Fruit fly (Drosophila melanogaster) whole organism, embryonic: ENCODE results near the gene CG31321.

Experiments
- Abd-B ChIP-seq: fragments of 200-800 bp; sonication (Bioruptor generic); optimal IDR thresholded peaks from 2 replicates; lab custom pipeline; 2018; ENCODE audit warnings: missing biosample characterization, mild to moderate bottlenecking, missing genetic modification characterization, moderate library complexity
- Awh ChIP-seq: fragments of 200-800 bp; sonication (Bioruptor generic); IDR thresholded peaks from 2 replicates; pipeline ENCODE4, ENCODE4 v1.3.6; 2022; ENCODE audit warnings: missing biosample characterization, missing genetic modification characterization
- Bdp1 ChIP-seq: fragments of 200-800 bp; sonication (Bioruptor generic); optimal IDR thresholded peaks from 3 replicates; lab custom pipeline; 2016; ENCODE audit warnings: missing biosample characterization, missing genetic modification characterization
- Bgb ChIP-seq: fragments of 200-800 bp; sonication (Bioruptor generic); IDR thresholded peaks from 2 replicates; pipeline ENCODE4 v1.3.6; 2022; ENCODE audit warnings: missing biosample characterization, missing genetic modification characterization; ENCODE audit not compliant: partially characterized antibody
- CG17361 ChIP-seq: fragments of 200-800 bp; sonication (Bioruptor generic); IDR thresholded peaks from 3 replicates; pipeline ENCODE4 v1.3.6; 2022; ENCODE audit warnings: missing biosample characterization, missing genetic modification characterization
- CG17568 ChIP-seq: fragments of 200-800 bp; sonication (Bioruptor generic); optimal IDR thresholded peaks from 2 replicates; lab custom pipeline; 2018; ENCODE audit warnings: missing biosample characterization, mild to moderate bottlenecking, missing genetic modification characterization, moderate library complexity
- CG18599 ChIP-seq: fragments of 200-800 bp; sonication (Bioruptor generic); optimal IDR thresholded peaks from 3 replicates; lab custom pipeline; 2017; ENCODE audit warnings: missing biosample characterization, missing genetic modification characterization, mild to moderate bottlenecking, moderate library complexity, missing genetic modification reagents
- CG18619 ChIP-seq: fragments of 200-800 bp; sonication (Bioruptor generic); optimal IDR thresholded peaks from 3 replicates; lab custom pipeline; 2017; ENCODE audit warnings: missing biosample characterization, mild to moderate bottlenecking, missing genetic modification characterization
- CG30403 ChIP-seq: fragments of 200-800 bp; sonication (Bioruptor generic); optimal IDR thresholded peaks from 3 replicates; lab custom pipeline; 2016; ENCODE audit warnings: missing biosample characterization, missing genetic modification characterization
- CG3281 ChIP-seq: fragments of 200-800 bp; sonication (Bioruptor generic); optimal IDR thresholded peaks from 3 replicates; lab custom pipeline; 2017; ENCODE audit warnings: missing biosample characterization, mild to moderate bottlenecking, missing genetic modification characterization
- CG3407 ChIP-seq: fragments of 200-800 bp; sonication (Bioruptor generic); optimal IDR thresholded peaks from 2 replicates; lab custom pipeline; 2018; ENCODE audit warnings: missing biosample characterization, mild to moderate bottlenecking, missing genetic modification characterization
- CG34224 ChIP-seq: fragments of 200-800 bp; sonication (Bioruptor generic); IDR thresholded peaks from 3 replicates; pipeline ENCODE4 v1.3.6; 2022; ENCODE audit warnings: missing biosample characterization, missing genetic modification characterization; ENCODE audit not compliant: partially characterized antibody
- CG4707 ChIP-seq: fragments of 200-800 bp; sonication (Bioruptor generic); optimal IDR thresholded peaks from 2 replicates; lab custom pipeline; 2018; ENCODE audit warnings: missing biosample characterization, mild to moderate bottlenecking, missing genetic modification characterization, moderate library complexity
- CG4730 ChIP-seq: fragments of 200-800 bp; sonication (Bioruptor generic); IDR thresholded peaks from 2 replicates; pipeline ENCODE4 v1.3.6; 2022; ENCODE audit warnings: missing biosample characterization, missing genetic modification characterization
- CG7928 ChIP-seq: fragments of 200-800 bp; sonication (Bioruptor generic); optimal IDR thresholded peaks from 2 replicates; lab custom pipeline; 2017; ENCODE audit warnings: missing biosample characterization, mild to moderate bottlenecking, missing genetic modification characterization
- CG7987 ChIP-seq: fragments of 200-800 bp; sonication (Bioruptor generic); optimal IDR thresholded peaks from 2 replicates; lab custom pipeline; 2018; ENCODE audit warnings: missing biosample characterization, mild to moderate bottlenecking, missing genetic modification characterization, moderate library complexity
- CG8290 ChIP-seq, 3 experiments: fragments of 200-800 bp; sonication (Bioruptor generic); optimal IDR thresholded peaks; 2 replicates each; lab custom pipeline; 2016 to 2019; ENCODE audit warnings: missing biosample characterization in 3 of 3, missing genetic modification characterization in 3 of 3, mild to moderate bottlenecking in 2 of 3, moderate library complexity in 1 of 3
- CG8359 ChIP-seq: fragments of 200-800 bp; sonication (Bioruptor generic); optimal IDR thresholded peaks from 2 replicates; lab custom pipeline; 2017; ENCODE audit warnings: missing biosample characterization, mild to moderate bottlenecking, missing genetic modification characterization, borderline replicate concordance
- CG9727 ChIP-seq: fragments of 200-800 bp; sonication (Bioruptor generic); optimal IDR thresholded peaks from 3 replicates; lab custom pipeline; 2017; ENCODE audit warnings: missing biosample characterization, mild to moderate bottlenecking, missing genetic modification characterization
- CoRest ChIP-seq: fragments of 200-800 bp; sonication (Bioruptor generic); optimal IDR thresholded peaks from 3 replicates; lab custom pipeline; 2018; ENCODE audit warnings: missing biosample characterization, mild to moderate bottlenecking, missing genetic modification characterization, moderate library complexity
- Dfd ChIP-seq, 2 experiments: fragments of >200 bp; optimal IDR thresholded peaks; 2 replicates each; lab custom pipeline; 2017; ENCODE audit warnings: missing biosample characterization in 2 of 2, missing genetic modification characterization in 2 of 2
- HmgZ ChIP-seq: fragments of 200-800 bp; sonication (Bioruptor generic); optimal IDR thresholded peaks from 2 replicates; lab custom pipeline; 2018; ENCODE audit warnings: missing biosample characterization, mild to moderate bottlenecking, missing genetic modification characterization
- Hmr ChIP-seq: fragments of 200-800 bp; sonication (Bioruptor generic); optimal IDR thresholded peaks from 3 replicates; lab custom pipeline; 2017; ENCODE audit warnings: mild to moderate bottlenecking, missing biosample characterization, missing genetic modification reagents, missing genetic modification characterization
- Mad ChIP-seq: fragments of 200-800 bp; sonication (Bioruptor generic); optimal IDR thresholded peaks from 2 replicates; lab custom pipeline; 2016; ENCODE audit warnings: missing biosample characterization, missing genetic modification characterization
- NC2β ChIP-seq: fragments of 200-800 bp; sonication (Bioruptor generic); optimal IDR thresholded peaks from 2 replicates; lab custom pipeline; 2016; ENCODE audit warnings: missing biosample characterization, missing genetic modification characterization
- Pdp1 ChIP-seq, 2 experiments: fragments of 200-800 bp; sonication (Bioruptor generic); optimal IDR thresholded peaks; 3 replicates each; lab custom pipeline; 2016; ENCODE audit warnings: missing biosample characterization in 2 of 2, missing genetic modification characterization in 2 of 2, mild to moderate bottlenecking in 1 of 2, moderate library complexity in 1 of 2
- Rx ChIP-seq: fragments of 200-800 bp; sonication (Bioruptor generic); IDR thresholded peaks from 2 replicates; pipeline ENCODE4 v1.3.6; 2022; ENCODE audit warnings: missing biosample characterization, missing genetic modification characterization
- Sin3A ChIP-seq: fragments of >200 bp; optimal IDR thresholded peaks from 2 replicates; lab custom pipeline; 2018
- Ssrp ChIP-seq: fragments of 200-800 bp; sonication (Bioruptor generic); optimal IDR thresholded peaks from 2 replicates; lab custom pipeline; 2018; ENCODE audit warnings: missing biosample characterization, mild to moderate bottlenecking, missing genetic modification characterization, moderate library complexity
- Tbp ChIP-seq: fragments of >200 bp; optimal IDR thresholded peaks from 2 replicates; lab custom pipeline; 2018; ENCODE audit warnings: missing biosample characterization, missing genetic modification characterization
- YL-1 ChIP-seq: fragments of 200-800 bp; sonication (Bioruptor generic); optimal IDR thresholded peaks from 3 replicates; lab custom pipeline; 2017; ENCODE audit warnings: missing biosample characterization, mild to moderate bottlenecking, missing genetic modification characterization
- cato ChIP-seq: fragments of 200-800 bp; sonication (Bioruptor generic); optimal IDR thresholded peaks from 2 replicates; lab custom pipeline; 2016; ENCODE audit warnings: missing biosample characterization, missing genetic modification characterization, borderline replicate concordance
- cg ChIP-seq: fragments of 200-800 bp; sonication (Bioruptor generic); optimal IDR thresholded peaks from 3 replicates; lab custom pipeline; 2019; ENCODE audit warnings: missing biosample characterization, mild to moderate bottlenecking, missing genetic modification characterization, moderate library complexity
- gem ChIP-seq: fragments of 200-800 bp; sonication (Bioruptor generic); optimal IDR thresholded peaks from 2 replicates; lab custom pipeline; 2019; ENCODE audit warnings: missing biosample characterization, mild to moderate bottlenecking, missing genetic modification characterization, moderate library complexity
- gro ChIP-seq: fragments of 200-800 bp; sonication (Bioruptor generic); optimal IDR thresholded peaks from 2 replicates; lab custom pipeline; 2016; ENCODE audit warnings: missing biosample characterization, missing genetic modification characterization
- hkb ChIP-seq, 2 experiments: fragments of 200-800 bp in 1 of 2; fragments of >200 bp in 1 of 2; sonication (Bioruptor generic) in 1 of 2; IDR thresholded peaks in 1 of 2; optimal IDR thresholded peaks in 1 of 2; 2 replicates each; pipeline versions ENCODE4 v1.3.6 to Lab custom; 2017 to 2022; ENCODE audit warnings: missing biosample characterization in 1 of 2, missing genetic modification characterization in 1 of 2
- lmd ChIP-seq: fragments of 200-800 bp; sonication (Bioruptor generic); IDR thresholded peaks from 2 replicates; pipeline ENCODE4 v1.3.6; 2022; ENCODE audit warnings: missing biosample characterization, missing genetic modification characterization
- mirr ChIP-seq: fragments of 200-800 bp; sonication (Bioruptor generic); optimal IDR thresholded peaks from 3 replicates; lab custom pipeline; 2018; ENCODE audit warnings: missing biosample characterization, mild to moderate bottlenecking, missing genetic modification characterization
- nerfin-1 ChIP-seq: fragments of 200-800 bp; sonication (Bioruptor generic); optimal IDR thresholded peaks from 3 replicates; lab custom pipeline; 2019; ENCODE audit warnings: missing biosample characterization, mild to moderate bottlenecking, missing genetic modification characterization, moderate library complexity
- otp ChIP-seq: fragments of 200-800 bp; sonication (Bioruptor generic); IDR thresholded peaks from 3 replicates; pipeline ENCODE4, ENCODE4 v1.3.6; 2022; ENCODE audit warnings: missing biosample characterization, missing genetic modification characterization
- phol ChIP-seq: fragments of 200-800 bp; sonication (Bioruptor generic); optimal IDR thresholded peaks from 3 replicates; lab custom pipeline; 2018; ENCODE audit warnings: missing biosample characterization, mild to moderate bottlenecking, missing genetic modification characterization, moderate library complexity
- pita ChIP-seq: fragments of 200-800 bp; sonication (Bioruptor generic); optimal IDR thresholded peaks from 2 replicates; lab custom pipeline; 2017; ENCODE audit warnings: missing biosample characterization, mild to moderate bottlenecking, missing genetic modification characterization
- pnt ChIP-seq: fragments of 200-800 bp; sonication (Bioruptor generic); optimal IDR thresholded peaks from 3 replicates; lab custom pipeline; 2016; ENCODE audit warnings: missing biosample characterization, missing genetic modification characterization
- sens ChIP-seq: fragments of 200-800 bp; sonication (Bioruptor generic); peaks from one replicate; lab custom pipeline; 2016; ENCODE audit warnings: missing biosample characterization, missing genetic modification characterization
- seq ChIP-seq: fragments of 200-800 bp; sonication (Bioruptor generic); IDR thresholded peaks from 2 replicates; pipeline ENCODE4 v1.3.6; 2022; ENCODE audit warnings: missing biosample characterization, missing genetic modification characterization
- tup ChIP-seq: fragments of 200-800 bp; sonication (Bioruptor generic); optimal IDR thresholded peaks from 2 replicates; lab custom pipeline; 2016; ENCODE audit warnings: missing biosample characterization, mild to moderate bottlenecking, missing genetic modification characterization, moderate library complexity
- tx ChIP-seq: fragments of 200-800 bp; sonication (Bioruptor generic); optimal IDR thresholded peaks from 2 replicates; lab custom pipeline; 2016; ENCODE audit warnings: missing biosample characterization, missing genetic modification characterization
- wdn ChIP-seq: fragments of 200-800 bp; sonication (Bioruptor generic); IDR thresholded peaks from 2 replicates; pipeline ENCODE4 v1.3.6; 2022; ENCODE audit warnings: missing biosample characterization, missing genetic modification characterization

CG31321 gene

dm6 chr3R:14351418-14351817, 41.3 kb downstream of the CG31321 start (continued):
- no peak for TF ChIP-seq pita (GFP tag; lab: Kevin White, UChicago)
- TF ChIP-seq pnt (GFP tag; lab: Kevin White, UChicago) = no peak
- peak; percentile 65 for TF ChIP-seq CG18599 (GFP tag; lab: Kevin White, UChicago)
- no peak for TF ChIP-seq otp (GFP tag; lab: Robert Waterston, UW)
- peak; percentile 58 for TF ChIP-seq Hmr (GFP tag; lab: Kevin White, UChicago)
- peak; percentile 60 for TF ChIP-seq gem (tag; lab: Kevin White, UChicago)
- TF ChIP-seq CoRest (tag; lab: Kevin White, UChicago) = peak; percentile 29
- peak; percentile 42 for TF ChIP-seq phol (tag; lab: Kevin White, UChicago)
- TF ChIP-seq sens (GFP tag; lab: Kevin White, UChicago) = peak; percentile 70
- peak; percentile 22 for TF ChIP-seq Ssrp (tag; lab: Kevin White, UChicago)
- TF ChIP-seq CG9727 (GFP tag; lab: Kevin White, UChicago) = peak; percentile 39
- TF ChIP-seq Sin3A (lab: Kevin White, UChicago) = no peak
- TF ChIP-seq Rx = no peak
- no peak for TF ChIP-seq NC2β
- TF ChIP-seq CG3281 (GFP tag; lab: Kevin White, UChicago) = peak; percentile 54
- no peak for TF ChIP-seq YL-1 (GFP tag; lab: Kevin White, UChicago)
- peak; percentile 59 for TF ChIP-seq nerfin-1 (tag; lab: Kevin White, UChicago)

DNA sequence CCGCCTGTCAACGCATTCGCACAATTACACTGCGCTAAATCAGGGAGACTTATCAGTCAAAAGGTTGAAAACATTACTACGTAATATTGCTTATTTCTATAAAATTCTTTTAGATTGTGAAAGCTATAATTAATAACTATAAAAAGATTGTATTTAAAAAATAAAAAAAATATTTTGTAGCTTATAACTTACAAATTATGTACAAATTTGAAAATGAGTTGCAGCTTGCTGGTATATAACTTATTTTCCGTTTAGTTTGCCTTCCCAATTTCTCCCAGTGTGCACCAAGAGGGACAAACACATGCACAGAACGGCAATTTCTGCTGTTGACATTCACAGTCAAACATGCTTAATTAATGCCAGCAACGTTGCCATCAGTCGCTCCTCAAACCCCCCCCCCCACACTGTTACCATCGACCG, 43.6 kb downstream of the CG31321 start:
- TF ChIP-seq Dfd (GFP tag; optimal IDR thresholded peaks at IDR 0.05; lab: Kevin White, UChicago) (no peak), Pdp1 (GFP tag; optimal IDR thresholded peaks at IDR 0.05; lab: Kevin White, UChicago) (no peak), Tbp (no peak), CG17361 (peak; percentile 89), tx (GFP tag; lab: Kevin White, UChicago) (no peak), CG7987 (GFP tag; lab: Kevin White, UChicago) (peak; percentile 16), nerfin-1 (tag; lab: Kevin White, UChicago) (peak; percentile 57), CG30403 (GFP tag; lab: Kevin White, UChicago) (peak; percentile 63), CG8359 (GFP tag; lab: Kevin White, UChicago) (peak; percentile 61), cg (no peak), Abd-B (peak; percentile 49), CG18619 (GFP tag; lab: Kevin White, UChicago) (peak; percentile 67), CG7928 (no peak), cato (GFP tag; lab: Kevin White, UChicago) (peak; percentile 28), CG4707 (GFP tag; lab: Kevin White, UChicago) (no peak), Bdp1 (GFP tag; lab: Kevin White, UChicago) (no peak), CG8290 (GFP tag; optimal IDR thresholded peaks at IDR 0.05; lab: Kevin White, UChicago) (no peak), CG8290 (tag; optimal IDR thresholded peaks at IDR 0.05; lab: Kevin White, UChicago) (no peak), lmd (peak; percentile 70), HmgZ (peak; percentile 14), NC2β (no peak), Bgb (GFP tag; lab: Robert Waterston, UW) (no peak), CG4730 (GFP tag; lab: Robert Waterston, UW) (no peak), hkb (optimal IDR thresholded peaks at IDR 0.05; lab: Kevin White, UChicago) (no peak), hkb (GFP tag; IDR thresholded peaks at IDR 0.05; lab: Robert Waterston, UW) (peak; percentile 77), Ssrp (tag; lab: Kevin White, UChicago) (peak; percentile 65), tup (no peak), CG3407 (GFP tag; lab: Kevin White, UChicago) (peak; percentile 33), mirr (peak; percentile 17), gro (no peak), CG17568 (GFP tag; lab: Kevin White, UChicago) (no peak), Awh (GFP tag; lab: Robert Waterston, UW) (peak; percentile 39; the same call in 1 of the 2 replicates), CG34224 (GFP tag; lab: Robert Waterston, UW) (no peak), wdn (GFP tag; lab: Robert Waterston, UW) (no peak), Mad (GFP tag; lab: Kevin White, UChicago) (no peak), seq (GFP tag; lab: Robert Waterston, UW) (peak; percentile 44; the same call in 1 of the 2 replicates)
